Fruit fly (Drosophila melanogaster) S2 (cell line): ENCODE data around the gene Tasp1.

Experiments
- CG8478 ChIP-seq: fragments of >200 bp; optimal IDR thresholded peaks from 2 replicates; lab custom pipeline; 2018
- CTCF ChIP-seq, 2 experiments: fragments of >200 bp; optimal IDR thresholded peaks; 2 replicates each; lab custom pipeline; 2018

DNA sequence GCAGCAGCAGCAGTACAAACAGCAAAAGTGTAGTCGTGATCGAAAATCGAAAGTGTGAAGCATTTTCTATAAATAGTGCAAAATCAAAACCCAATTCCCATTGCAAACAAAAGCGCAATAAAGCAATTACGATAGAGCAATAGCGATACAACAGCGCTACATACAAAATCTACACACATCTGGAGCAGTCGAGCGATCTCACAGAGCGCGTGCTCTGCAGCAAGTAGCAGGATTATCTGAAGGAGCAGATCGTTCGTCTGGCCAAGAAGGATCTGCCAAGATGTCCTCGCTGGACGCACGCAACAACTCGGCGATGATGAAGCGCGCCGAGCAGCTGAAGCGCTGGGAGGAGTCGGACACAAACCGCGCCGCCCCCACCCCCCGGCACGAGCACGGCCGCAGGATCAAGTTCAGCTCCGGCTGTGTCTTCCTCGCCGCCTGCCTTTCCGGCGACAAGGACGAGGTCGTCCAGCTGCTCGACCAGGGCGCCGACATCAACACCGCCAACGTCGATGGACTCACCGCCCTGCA lies 34.2 kb downstream of the Tasp1 start:
- no peak for TF ChIP-seq CTCF (optimal IDR thresholded peaks at IDR 0.05; lab: Kevin White, UChicago)
- no peak for TF ChIP-seq CG8478 (lab: Kevin White, UChicago)
